Worm (Caenorhabditis elegans) whole organism, mixed stage, embryonic: ENCODE measurements around the gene T16G1.18.

Experiments used
- blmp-1 ChIP-seq: fragments of 150-350 bp; optimal IDR thresholded peaks from 2 replicates; lab custom pipeline; 2014; ENCODE audit warnings: missing biosample characterization, missing genetic modification characterization
- ceh-39 ChIP-seq: fragments of 150-350 bp; optimal IDR thresholded peaks from 2 replicates; lab custom pipeline; 2014; ENCODE audit warnings: missing biosample characterization, missing genetic modification characterization
- lin-13 ChIP-seq: fragments of 150-350 bp; optimal IDR thresholded peaks from 2 replicates; lab custom pipeline; 2014; ENCODE audit warnings: missing biosample characterization, missing genetic modification characterization
- lsy-2 ChIP-seq: fragments of 150-350 bp; optimal IDR thresholded peaks from 2 replicates; lab custom pipeline; 2014; ENCODE audit warnings: missing biosample characterization, missing genetic modification characterization
- mep-1 ChIP-seq: fragments of 150-350 bp; optimal IDR thresholded peaks from 2 replicates; lab custom pipeline; 2017; ENCODE audit warnings: missing biosample characterization, missing genetic modification reagents, missing genetic modification characterization, inconsistent platforms
- nhr-28 ChIP-seq: fragments of 150-350 bp; optimal IDR thresholded peaks from 2 replicates; lab custom pipeline; 2014; ENCODE audit warnings: missing biosample characterization, missing genetic modification characterization
- pha-4 ChIP-seq: fragments of 150-350 bp; optimal IDR thresholded peaks from 2 replicates; lab custom pipeline; 2018; ENCODE audit warnings: missing biosample characterization, missing genetic modification reagents, missing genetic modification characterization
- tbx-8 ChIP-seq: fragments of 200-800 bp; sonication (Bioruptor generic); optimal IDR thresholded peaks from 2 replicates; lab custom pipeline; 2018; ENCODE audit warnings: mild to moderate bottlenecking, missing genetic modification characterization, moderate library complexity, missing compliant biosample characterization
- unc-120 ChIP-seq: sonication (generic microtip); optimal IDR thresholded peaks from 2 replicates; lab custom pipeline; 2017; ENCODE audit warnings: missing genetic modification characterization, missing compliant biosample characterization; ENCODE audit not compliant: poor library complexity, severe bottlenecking
- unc-62 ChIP-seq: fragments of 150-350 bp; optimal IDR thresholded peaks from 2 replicates; lab custom pipeline; 2014; ENCODE audit warnings: missing biosample characterization, missing genetic modification reagents, missing genetic modification characterization

ce11 chrV:12950812-12951528, at the start of gene T16G1.18, which contains the start of gene T16G1.9:
- TF ChIP-seq lin-13 (tag; lab: Kevin White, UChicago) (peak; percentile 14), unc-62 (GFP tag; lab: Kevin White, UChicago) (no peak), blmp-1 (no peak), ceh-39 (no peak), tbx-8 (GFP tag; lab: Kevin White, UChicago) (no peak), mep-1 (tag; lab: Kevin White, UChicago) (peak; percentile 17), pha-4 (tag; lab: Kevin White, UChicago) (peak; percentile 11), unc-120 (tag; lab: Kevin White, UChicago) (no peak), nhr-28 (tag; lab: Kevin White, UChicago) (no peak), lsy-2 (tag; lab: Kevin White, UChicago) (no peak)
